Worm (Caenorhabditis elegans) whole organism, L4/young adult: Measurements from ENCODE around the gene fbxa-127.

ENCODE experiments used
- W03F9.2 ChIP-seq: fragments of 150-350 bp; optimal IDR thresholded peaks from 2 replicates; lab custom pipeline; 2014; ENCODE audit warnings: missing biosample characterization, missing genetic modification characterization
- dao-5 ChIP-seq: sonication (generic microtip); optimal IDR thresholded peaks from 2 replicates; lab custom pipeline; 2016; ENCODE audit warnings: missing genotype, missing genetic modification characterization, moderate library complexity, missing compliant biosample characterization
- him-1 ChIP-seq: sonication (generic microtip); optimal IDR thresholded peaks from 2 replicates; lab custom pipeline; 2016; ENCODE audit warnings: missing genotype, missing genetic modification reagents, missing genetic modification characterization, missing compliant biosample characterization

DNA sequence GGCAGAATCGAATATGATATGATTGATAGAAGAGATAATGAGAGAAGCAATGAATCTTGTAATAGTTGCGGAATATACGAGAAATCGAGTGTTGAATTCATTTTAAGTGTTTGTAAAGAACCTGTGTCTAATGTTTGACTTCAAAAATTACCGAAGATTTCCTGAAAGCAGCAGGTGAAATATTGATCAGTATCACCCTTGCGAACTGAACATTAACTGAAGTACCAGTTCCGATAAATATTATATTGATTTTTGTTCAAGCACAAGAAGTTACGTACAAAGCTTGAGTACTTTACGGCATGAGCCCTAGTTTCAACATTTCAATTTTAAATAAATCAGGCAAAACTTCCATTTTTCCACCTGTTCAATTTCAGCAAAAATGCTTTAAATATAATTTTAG, 49.3 kb upstream of the fbxa-127 start, which contains the start of gene srz-103:
- TF ChIP-seq him-1 (tag; lab: Kevin White, UChicago) (no peak), W03F9.2 (tag; lab: Kevin White, UChicago) (no peak), dao-5 (tag; lab: Kevin White, UChicago) (no peak)
